Fruit fly (Drosophila melanogaster): ENCODE results near the gene GstT4.
A peak's percentile ranks its signal among the peaks of the same experiment; 100 is the strongest.

GstT4 gene

DNA sequence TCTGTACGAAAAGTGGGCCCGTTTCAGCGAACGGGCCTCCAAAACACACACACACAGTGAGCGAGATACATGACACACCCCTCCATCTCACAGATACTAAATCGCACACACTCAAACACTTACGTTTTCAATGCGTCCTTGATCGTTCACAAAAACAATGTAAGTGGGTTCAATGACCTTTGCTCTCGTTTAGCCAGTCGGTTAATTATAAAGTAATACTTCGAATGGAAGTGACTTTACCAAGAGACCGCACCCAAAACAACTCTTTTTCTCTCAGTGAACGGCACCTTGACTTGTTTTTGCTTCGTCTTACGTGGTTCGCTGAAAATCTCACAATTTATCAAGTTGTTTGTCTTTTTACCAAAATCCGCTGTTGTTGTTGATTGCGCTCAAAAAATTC, 10.2 kb upstream of the GstT4 start:
- TF ChIP-seq pdm3 (GFP tag; optimal IDR thresholded peaks at IDR 0.05) (peak; percentile 16), CG10669 (GFP tag; optimal IDR thresholded peaks at IDR 0.05) (no peak), CG34406 (GFP tag; optimal IDR thresholded peaks at IDR 0.05) (peak; percentile 35), CG7368 (GFP tag; optimal IDR thresholded peaks at IDR 0.05) (peak; percentile 16), CG15336 (GFP tag; IDR thresholded peaks at IDR 0.05) (0 out of 2 replicates have a peak, but pooled peaks have one; percentile 29), vri (GFP tag; optimal IDR thresholded peaks at IDR 0.05) (peak; percentile 47), spab (GFP tag; optimal IDR thresholded peaks at IDR 0.05) (no peak), Blimp-1 (GFP tag; optimal IDR thresholded peaks at IDR 0.05) (peak; percentile 67), Eip78C (GFP tag) (peak; percentile 71), Sox15 (GFP tag; optimal IDR thresholded peaks at IDR 0.05) (no peak), ss (GFP tag; optimal IDR thresholded peaks at IDR 0.05) (no peak), CG6792 (GFP tag; optimal IDR thresholded peaks at IDR 0.05) (no peak), Gug (GFP tag; IDR thresholded peaks at IDR 0.05) (0 out of 2 replicates have a peak, but pooled peaks have one; percentile 16), Ets21C (GFP tag; optimal IDR thresholded peaks at IDR 0.05) (peak; percentile 12), Sox14 (GFP tag; optimal IDR thresholded peaks at IDR 0.05) (no peak), cyc (GFP tag; optimal IDR thresholded peaks at IDR 0.05) (peak; percentile 22), Smox (GFP tag; optimal IDR thresholded peaks at IDR 0.05) (peak; percentile 46), CG10631 (GFP tag; optimal IDR thresholded peaks at IDR 0.05) (peak; percentile 21), Hr4 (GFP tag; optimal IDR thresholded peaks at IDR 0.05) (peak; percentile 16), dac (GFP tag; optimal IDR thresholded peaks at IDR 0.05) (no peak), acj6 (GFP tag; optimal IDR thresholded peaks at IDR 0.05) (peak; percentile 19), CG8119 (GFP tag; IDR thresholded peaks at IDR 0.05) (0 out of 3 replicates have a peak, but pooled peaks have one; percentile 22), dsx (GFP tag; optimal IDR thresholded peaks at IDR 0.05; ENCODE audit: poor library complexity, severe bottlenecking) (peak; percentile 59), salr (GFP tag; optimal IDR thresholded peaks at IDR 0.05) (no peak), CG6163 (GFP tag; IDR thresholded peaks at IDR 0.05) (0 out of 3 replicates have a peak, but pooled peaks have one; percentile 34), svp (GFP tag) (peak; percentile 80), CG32006 (GFP tag; optimal IDR thresholded peaks at IDR 0.05) (peak; percentile 40), fd85E (GFP tag; optimal IDR thresholded peaks at IDR 0.05) (no peak), lz (GFP tag; optimal IDR thresholded peaks at IDR 0.05) (peak; percentile 32), Eip75B (GFP tag; optimal IDR thresholded peaks at IDR 0.05) (peak; percentile 37), Lpt (GFP tag; optimal IDR thresholded peaks at IDR 0.05) (no peak), CG8632 (GFP tag; optimal IDR thresholded peaks at IDR 0.05) (peak; percentile 15), CG6854 (GFP tag; optimal IDR thresholded peaks at IDR 0.05) (peak; percentile 21), OdsH (GFP tag; optimal IDR thresholded peaks at IDR 0.05) (peak; percentile 48), topi (GFP tag; optimal IDR thresholded peaks at IDR 0.05) (peak; percentile 50), Sox102F (GFP tag; optimal IDR thresholded peaks at IDR 0.05) (peak; percentile 58), CG11762 (GFP tag; optimal IDR thresholded peaks at IDR 0.05; ENCODE audit: insufficient read depth) (no peak), CG31627 (GFP tag; optimal IDR thresholded peaks at IDR 0.05) (peak; percentile 31), esn (GFP tag; optimal IDR thresholded peaks at IDR 0.05) (peak; percentile 63), Hr39 (GFP tag; optimal IDR thresholded peaks at IDR 0.05) (peak; percentile 49), Met (GFP tag; optimal IDR thresholded peaks at IDR 0.05) (peak; percentile 59), fd59A (GFP tag; optimal IDR thresholded peaks at IDR 0.05) (no peak)

DNA sequence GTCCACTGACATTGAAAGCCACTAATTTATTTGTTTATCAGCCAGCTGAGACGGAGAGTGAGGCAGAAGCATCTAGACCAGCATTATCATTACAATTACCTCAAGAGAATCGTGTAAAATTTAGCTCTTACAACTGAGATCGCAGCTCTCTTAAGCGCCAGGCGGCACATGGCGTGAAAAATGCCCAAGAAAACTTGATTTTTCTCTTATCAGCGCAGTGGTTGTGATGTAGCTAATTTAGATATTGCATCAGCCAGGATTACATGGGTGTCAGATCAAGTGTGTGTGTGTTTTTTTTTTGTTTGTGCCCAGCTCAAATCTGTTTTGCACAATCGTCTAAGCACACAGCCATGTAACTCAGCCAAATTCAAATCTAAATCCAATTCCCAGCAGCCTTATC, 9.5 kb upstream of the GstT4 start:
- no peak for TF ChIP-seq CG3919 (GFP tag; optimal IDR thresholded peaks at IDR 0.05)
- 0 out of 3 replicates have a peak, but pooled peaks have one; percentile 10 for TF ChIP-seq CG6163 (GFP tag; IDR thresholded peaks at IDR 0.05)
- peak; percentile 5 for TF ChIP-seq fkh (GFP tag; optimal IDR thresholded peaks at IDR 0.05)
